Worm (Caenorhabditis elegans): ENCODE measurements around the gene mett-10.

ce11 chrIII:10085103-10085502 lies 29.7 kb upstream of the mett-10 start, which contains the start of gene T16H12.13:
- no peak for TF ChIP-seq sea-1 (GFP tag; conservative IDR thresholded peaks at IDR 0.05)
- no peak for TF ChIP-seq ama-1 (optimal IDR thresholded peaks at IDR 0.05)
- no peak for TF ChIP-seq ets-7 (tag; optimal IDR thresholded peaks at IDR 0.05)
- TF ChIP-seq hmbx-1 (tag; optimal IDR thresholded peaks at IDR 0.05), result no peak
- no peak for TF ChIP-seq flt-1 (GFP tag; IDR thresholded peaks at IDR 0.05)
- no peak for TF ChIP-seq scrt-1 (GFP tag; IDR thresholded peaks at IDR 0.05)
- TF ChIP-seq pes-1 (GFP tag; IDR thresholded peaks at IDR 0.05), result no peak
- TF ChIP-seq tbx-11 (GFP tag; IDR thresholded peaks at IDR 0.05), result no peak
- no peak for TF ChIP-seq hmg-4 (GFP tag; optimal IDR thresholded peaks at IDR 0.05)
- TF ChIP-seq aly-1 (tag; optimal IDR thresholded peaks at IDR 0.05), result no peak
- no peak for TF ChIP-seq ceh-13 (GFP tag; optimal IDR thresholded peaks at IDR 0.05)
- TF ChIP-seq tra-4 (tag; optimal IDR thresholded peaks at IDR 0.05), result no peak
- no peak for TF ChIP-seq ceh-36 (tag; optimal IDR thresholded peaks at IDR 0.05)
